Fruit fly (Drosophila melanogaster) whole organism, embryonic: ENCODE data around the gene CG42536.
A peak's percentile ranks its signal among the peaks of the same experiment; 100 is the strongest.

ENCODE experiments used
- Aef1 ChIP-seq: fragments of 200-800 bp; sonication (Bioruptor generic); IDR thresholded peaks from 3 replicates; pipeline ENCODE4 v1.3.6; 2022; ENCODE audit warnings: missing biosample characterization, missing genetic modification characterization
- B-H2 ChIP-seq: fragments of 200-800 bp; sonication (Bioruptor generic); optimal IDR thresholded peaks from 2 replicates; lab custom pipeline; 2018; ENCODE audit warnings: missing biosample characterization, mild to moderate bottlenecking, missing genetic modification characterization
- Blimp-1 ChIP-seq: fragments of 200-800 bp; sonication (Bioruptor generic); optimal IDR thresholded peaks from 3 replicates; lab custom pipeline; 2018; ENCODE audit warnings: missing biosample characterization, missing genetic modification characterization, mild to moderate bottlenecking, moderate library complexity, missing genetic modification reagents
- C15 ChIP-seq: fragments of 200-800 bp; sonication (Bioruptor generic); IDR thresholded peaks from 3 replicates; pipeline ENCODE4 v1.3.6; 2022; ENCODE audit warnings: missing biosample characterization, missing genetic modification characterization
- CG10959 ChIP-seq: fragments of 200-800 bp; sonication (Bioruptor generic); IDR thresholded peaks from 2 replicates; pipeline ENCODE4 v1.3.6; 2022; ENCODE audit warnings: missing biosample characterization, missing genetic modification characterization
- CG11723 ChIP-seq: fragments of 200-800 bp; sonication (Bioruptor generic); optimal IDR thresholded peaks from 2 replicates; lab custom pipeline; 2017; ENCODE audit warnings: missing biosample characterization, mild to moderate bottlenecking, missing genetic modification characterization
- CG13296 ChIP-seq: fragments of 200-800 bp; sonication (Bioruptor generic); optimal IDR thresholded peaks from 3 replicates; lab custom pipeline; 2018; ENCODE audit warnings: missing biosample characterization, mild to moderate bottlenecking, missing genetic modification characterization
- CG1792 ChIP-seq: fragments of 200-800 bp; sonication (Bioruptor generic); optimal IDR thresholded peaks from 2 replicates; lab custom pipeline; 2016; ENCODE audit warnings: missing biosample characterization, missing genetic modification characterization
- CG18619 ChIP-seq: fragments of 200-800 bp; sonication (Bioruptor generic); optimal IDR thresholded peaks from 3 replicates; lab custom pipeline; 2017; ENCODE audit warnings: missing biosample characterization, mild to moderate bottlenecking, missing genetic modification characterization
- CG2199 ChIP-seq: fragments of 200-800 bp; sonication (Bioruptor generic); IDR thresholded peaks from 3 replicates; pipeline ENCODE4 v1.3.6; 2022; ENCODE audit warnings: missing biosample characterization, missing genetic modification characterization
- CG2678 ChIP-seq: fragments of 200-800 bp; sonication (Bioruptor generic); optimal IDR thresholded peaks from 3 replicates; lab custom pipeline; 2019; ENCODE audit warnings: missing biosample characterization, mild to moderate bottlenecking, missing genetic modification characterization, moderate library complexity
- CG3163 ChIP-seq: fragments of 200-800 bp; sonication (Bioruptor generic); optimal IDR thresholded peaks from 3 replicates; lab custom pipeline; 2016; ENCODE audit warnings: missing biosample characterization, missing genetic modification characterization
- CG4424 ChIP-seq: fragments of 200-800 bp; sonication (Bioruptor generic); optimal IDR thresholded peaks from 3 replicates; lab custom pipeline; 2016; ENCODE audit warnings: missing biosample characterization, missing genetic modification characterization
- CG6689 ChIP-seq: fragments of 200-800 bp; sonication (Bioruptor generic); IDR thresholded peaks from 2 replicates; pipeline ENCODE4 v1.3.6; 2022; ENCODE audit warnings: missing biosample characterization, missing genetic modification characterization
- CG8478 ChIP-seq: fragments of >200 bp; optimal IDR thresholded peaks from 2 replicates; lab custom pipeline; 2018
- CG8765 ChIP-seq: fragments of 200-800 bp; sonication (Bioruptor generic); IDR thresholded peaks from 2 replicates; pipeline ENCODE4 v1.3.6; 2022; ENCODE audit warnings: missing biosample characterization, missing genetic modification characterization
- CG9817 ChIP-seq: fragments of 200-800 bp; sonication (Bioruptor generic); optimal IDR thresholded peaks from 2 replicates; lab custom pipeline; 2018; ENCODE audit warnings: missing biosample characterization, mild to moderate bottlenecking, missing genetic modification characterization, moderate library complexity
- D19B ChIP-seq: fragments of 200-800 bp; sonication (Bioruptor generic); optimal IDR thresholded peaks from 2 replicates; lab custom pipeline; 2017; ENCODE audit warnings: missing biosample characterization, mild to moderate bottlenecking, missing genetic modification characterization
- E2f1 ChIP-seq: fragments of 200-800 bp; sonication (Bioruptor generic); IDR thresholded peaks from 2 replicates; pipeline ENCODE4 v1.3.6; 2022; ENCODE audit warnings: missing biosample characterization, missing genetic modification characterization
- Gsc ChIP-seq: fragments of 200-800 bp; sonication (Bioruptor generic); IDR thresholded peaks from 2 replicates; pipeline ENCODE4 v1.3.6; 2022; ENCODE audit warnings: missing biosample characterization, missing genetic modification characterization
- HLH3B ChIP-seq: fragments of 200-800 bp; sonication (Bioruptor generic); IDR thresholded peaks from 2 replicates; pipeline ENCODE4 v1.3.6; 2022; ENCODE audit warnings: missing biosample characterization, missing genetic modification characterization
- HLH4C ChIP-seq: fragments of 200-800 bp; sonication (Bioruptor generic); IDR thresholded peaks from 3 replicates; pipeline ENCODE4 v1.3.6; 2022; ENCODE audit warnings: missing biosample characterization, missing genetic modification characterization; ENCODE audit not compliant: partially characterized antibody
- Hey ChIP-seq: fragments of 200-800 bp; sonication (Bioruptor generic); optimal IDR thresholded peaks from 3 replicates; lab custom pipeline; 2018; ENCODE audit warnings: missing biosample characterization, mild to moderate bottlenecking, missing genetic modification characterization
- Meics ChIP-seq: fragments of 200-800 bp; sonication (Bioruptor generic); optimal IDR thresholded peaks from 2 replicates; lab custom pipeline; 2017; ENCODE audit warnings: missing biosample characterization, mild to moderate bottlenecking, missing genetic modification characterization
- NC2β ChIP-seq: fragments of 200-800 bp; sonication (Bioruptor generic); optimal IDR thresholded peaks from 2 replicates; lab custom pipeline; 2016; ENCODE audit warnings: missing biosample characterization, missing genetic modification characterization
- Ptx1 ChIP-seq: fragments of 200-800 bp; sonication (Bioruptor generic); IDR thresholded peaks from 2 replicates; pipeline ENCODE4 v1.3.6; 2022; ENCODE audit warnings: missing biosample characterization, missing genetic modification characterization
- Usf ChIP-seq: fragments of 200-800 bp; sonication (Bioruptor generic); optimal IDR thresholded peaks from 2 replicates; lab custom pipeline; 2017; ENCODE audit warnings: missing genotype, missing biosample characterization, missing genetic modification characterization
- abd-A ChIP-seq: fragments of 200-800 bp; sonication (Bioruptor generic); optimal IDR thresholded peaks from 3 replicates; lab custom pipeline; 2019; ENCODE audit warnings: missing biosample characterization, mild to moderate bottlenecking, missing genetic modification characterization, moderate library complexity
- az2 ChIP-seq: fragments of 200-800 bp; sonication (Bioruptor generic); optimal IDR thresholded peaks from 3 replicates; lab custom pipeline; 2016; ENCODE audit warnings: missing biosample characterization, missing genetic modification characterization
- bbx ChIP-seq: fragments of 200-800 bp; sonication (Bioruptor generic); IDR thresholded peaks from 2 replicates; pipeline ENCODE4 v1.3.6; 2022; ENCODE audit warnings: missing biosample characterization, missing genetic modification characterization; ENCODE audit not compliant: partially characterized antibody
- bcd ChIP-seq: fragments of 200-800 bp; sonication (Bioruptor generic); optimal IDR thresholded peaks from 2 replicates; lab custom pipeline; 2017; ENCODE audit warnings: missing biosample characterization, mild to moderate bottlenecking, missing genetic modification characterization
- bigmax ChIP-seq: fragments of 200-800 bp; sonication (Bioruptor generic); optimal IDR thresholded peaks from 2 replicates; lab custom pipeline; 2018; ENCODE audit warnings: missing biosample characterization, mild to moderate bottlenecking, missing genetic modification characterization
- dimm ChIP-seq: fragments of 200-800 bp; sonication (Bioruptor generic); IDR thresholded peaks from 2 replicates; pipeline ENCODE4 v1.3.6; 2022; ENCODE audit warnings: missing biosample characterization, missing genetic modification characterization
- eve ChIP-seq, 2 experiments: fragments of >200 bp; optimal IDR thresholded peaks; 2 replicates each; lab custom pipeline; 2017; ENCODE audit warnings: missing biosample characterization in 2 of 2, missing genetic modification characterization in 2 of 2
- fd64A ChIP-seq: fragments of 200-800 bp; sonication (Bioruptor generic); optimal IDR thresholded peaks from 3 replicates; lab custom pipeline; 2018; ENCODE audit warnings: missing biosample characterization, mild to moderate bottlenecking, missing genetic modification characterization
- hb ChIP-seq: fragments of 200-800 bp; sonication (Bioruptor generic); IDR thresholded peaks from 3 replicates; pipeline ENCODE4 v1.3.6; 2022; ENCODE audit warnings: missing biosample characterization, missing genetic modification characterization; ENCODE audit not compliant: partially characterized antibody
- kah ChIP-seq: fragments of 200-800 bp; sonication (Bioruptor generic); optimal IDR thresholded peaks from 2 replicates; lab custom pipeline; 2018; ENCODE audit warnings: missing biosample characterization, mild to moderate bottlenecking, missing genetic modification characterization
- oc ChIP-seq: fragments of 200-800 bp; sonication (Bioruptor generic); optimal IDR thresholded peaks from 2 replicates; lab custom pipeline; 2018; ENCODE audit warnings: missing biosample characterization, mild to moderate bottlenecking, missing genetic modification characterization, moderate library complexity
- onecut ChIP-seq: fragments of 200-800 bp; sonication (Bioruptor generic); IDR thresholded peaks from 2 replicates; pipeline ENCODE4 v1.3.6; 2022; ENCODE audit warnings: missing biosample characterization, missing genetic modification characterization
- peb ChIP-seq: fragments of 200-800 bp; sonication (Bioruptor generic); IDR thresholded peaks from 2 replicates; pipeline ENCODE4 v1.3.6; 2022; ENCODE audit warnings: missing biosample characterization, missing genetic modification characterization
- pho ChIP-seq: fragments of 200-800 bp; sonication (Bioruptor generic); optimal IDR thresholded peaks from 2 replicates; lab custom pipeline; 2016; ENCODE audit warnings: missing biosample characterization, missing genetic modification characterization
- phol ChIP-seq: fragments of 200-800 bp; sonication (Bioruptor generic); optimal IDR thresholded peaks from 3 replicates; lab custom pipeline; 2018; ENCODE audit warnings: missing biosample characterization, mild to moderate bottlenecking, missing genetic modification characterization, moderate library complexity
- repo ChIP-seq: fragments of 200-800 bp; sonication (Bioruptor generic); optimal IDR thresholded peaks from 2 replicates; lab custom pipeline; 2016; ENCODE audit warnings: missing biosample characterization, missing genetic modification characterization
- sens ChIP-seq: fragments of 200-800 bp; sonication (Bioruptor generic); peaks from one replicate; lab custom pipeline; 2016; ENCODE audit warnings: missing biosample characterization, missing genetic modification characterization
- seq ChIP-seq: fragments of 200-800 bp; sonication (Bioruptor generic); IDR thresholded peaks from 2 replicates; pipeline ENCODE4 v1.3.6; 2022; ENCODE audit warnings: missing biosample characterization, missing genetic modification characterization
- tio ChIP-seq: fragments of 200-800 bp; sonication (Bioruptor generic); optimal IDR thresholded peaks from 2 replicates; lab custom pipeline; 2017; ENCODE audit warnings: missing biosample characterization, missing genetic modification characterization, inconsistent platforms
- tna ChIP-seq: fragments of 200-800 bp; sonication (Bioruptor generic); IDR thresholded peaks from 2 replicates; pipeline ENCODE4 v1.3.6; 2022; ENCODE audit warnings: missing biosample characterization, missing genetic modification characterization; ENCODE audit not compliant: partially characterized antibody
- unc-4 ChIP-seq: fragments of 200-800 bp; sonication (Bioruptor generic); IDR thresholded peaks from 2 replicates; pipeline ENCODE4 v1.3.6; 2022; ENCODE audit warnings: missing biosample characterization, missing genetic modification characterization; ENCODE audit not compliant: partially characterized antibody
- usp ChIP-seq: fragments of >200 bp; optimal IDR thresholded peaks from 2 replicates; lab custom pipeline; 2017; ENCODE audit warnings: missing biosample characterization, missing genetic modification characterization
- vvl ChIP-seq: fragments of 200-800 bp; sonication (Bioruptor generic); IDR thresholded peaks from 2 replicates; pipeline ENCODE4 v1.3.6; 2022; ENCODE audit warnings: missing biosample characterization, missing genetic modification characterization

The CG42536 gene

dm6 chr3L:10665433-10666150, 35.7 kb upstream of the CG42536 start (continued):
- TF ChIP-seq bbx (GFP tag; lab: Robert Waterston, UW) (no peak), peb (GFP tag; lab: Robert Waterston, UW) (peak; percentile 89), CG13296 (GFP tag; lab: Kevin White, UChicago) (peak; percentile 98), Gsc (GFP tag; lab: Robert Waterston, UW) (no peak), CG18619 (GFP tag; lab: Kevin White, UChicago) (peak; percentile 98), phol (peak; percentile 98), repo (GFP tag; lab: Kevin White, UChicago) (peak; percentile 69), eve (GFP tag; optimal IDR thresholded peaks at IDR 0.05; lab: Kevin White, UChicago) (peak; percentile 79 to 100), NC2β (GFP tag; lab: Kevin White, UChicago) (peak; percentile 83), HLH3B (GFP tag; lab: Robert Waterston, UW) (peak; percentile 92), CG9817 (tag; lab: Kevin White, UChicago) (peak; percentile 93), Hey (tag; lab: Kevin White, UChicago) (peak; percentile 82), CG10959 (peak; percentile 77), hb (GFP tag; lab: Robert Waterston, UW) (no peak), seq (peak; percentile 96), onecut (GFP tag; lab: Robert Waterston, UW) (peak; percentile 89), B-H2 (GFP tag; lab: Kevin White, UChicago) (peak; percentile 78), CG6689 (GFP tag; lab: Robert Waterston, UW) (peak; percentile 96), CG2199 (GFP tag; lab: Robert Waterston, UW) (peak; percentile 41; the same call in 2 of the 3 replicates), Aef1 (peak; percentile 84), HLH4C (no peak), Usf (GFP tag; lab: Kevin White, UChicago) (peak; percentile 95), CG8765 (GFP tag; lab: Robert Waterston, UW) (peak; percentile 81), fd64A (GFP tag; lab: Kevin White, UChicago) (peak; percentile 84), Ptx1 (GFP tag; lab: Robert Waterston, UW) (peak; percentile 93), vvl (GFP tag; lab: Robert Waterston, UW) (peak; percentile 96), C15 (GFP tag; lab: Robert Waterston, UW) (peak; percentile 79; the same call in 2 of the 3 replicates), usp (GFP tag; lab: Kevin White, UChicago) (no peak), bcd (peak; percentile 97), tio (GFP tag; lab: Kevin White, UChicago) (peak; percentile 97), Blimp-1 (GFP tag; lab: Kevin White, UChicago) (peak; percentile 96), Meics (peak; percentile 97), CG11723 (GFP tag; lab: Kevin White, UChicago) (peak; percentile 97), D19B (peak; percentile 89), CG2678 (tag; lab: Kevin White, UChicago) (peak; percentile 99), CG8478 (lab: Kevin White, UChicago) (peak; percentile 72), E2f1 (GFP tag; lab: Robert Waterston, UW) (peak; percentile 95), sens (GFP tag; lab: Kevin White, UChicago) (peak; percentile 98), dimm (peak; percentile 70), CG1792 (GFP tag; lab: Kevin White, UChicago) (peak; percentile 73), abd-A (tag; lab: Kevin White, UChicago) (peak; percentile 91), bigmax (GFP tag; lab: Kevin White, UChicago) (peak; percentile 92), tna (GFP tag; lab: Robert Waterston, UW) (no peak), az2 (GFP tag; lab: Kevin White, UChicago) (peak; percentile 97), kah (GFP tag; lab: Kevin White, UChicago) (peak; percentile 94), unc-4 (GFP tag; lab: Robert Waterston, UW) (no peak), CG3163 (GFP tag; lab: Kevin White, UChicago) (peak; percentile 33), oc (tag; lab: Kevin White, UChicago) (peak; percentile 96), CG4424 (peak; percentile 96), pho (GFP tag; lab: Kevin White, UChicago) (peak; percentile 83)
